Fruit fly (Drosophila melanogaster) whole organism, embryonic: Measurements from ENCODE around the gene Duox.

Experiments used
- Adf1 ChIP-seq: fragments of 200-800 bp; sonication (Bioruptor generic); IDR thresholded peaks from 2 replicates; pipeline ENCODE4 v1.3.6; 2022; ENCODE audit warnings: missing biosample characterization, missing genetic modification characterization
- CG10274 ChIP-seq: fragments of 200-800 bp; sonication (Bioruptor generic); optimal IDR thresholded peaks from 3 replicates; lab custom pipeline; 2017; ENCODE audit warnings: missing biosample characterization, mild to moderate bottlenecking, missing genetic modification characterization
- CG11696 ChIP-seq: fragments of 200-800 bp; sonication (Bioruptor generic); IDR thresholded peaks from 2 replicates; pipeline ENCODE4 v1.3.6; 2022; ENCODE audit warnings: missing biosample characterization, missing genetic modification characterization
- CG12071 ChIP-seq: fragments of 200-800 bp; sonication (Bioruptor generic); optimal IDR thresholded peaks from 3 replicates; lab custom pipeline; 2018; ENCODE audit warnings: missing biosample characterization, mild to moderate bottlenecking, missing genetic modification characterization
- CG17385 ChIP-seq: fragments of 200-800 bp; sonication (Bioruptor generic); optimal IDR thresholded peaks from 3 replicates; lab custom pipeline; 2018; ENCODE audit warnings: missing biosample characterization, mild to moderate bottlenecking, missing genetic modification characterization
- CG18599 ChIP-seq: fragments of 200-800 bp; sonication (Bioruptor generic); optimal IDR thresholded peaks from 3 replicates; lab custom pipeline; 2017; ENCODE audit warnings: missing biosample characterization, missing genetic modification characterization, mild to moderate bottlenecking, moderate library complexity, missing genetic modification reagents
- CG2875 ChIP-seq: fragments of 200-800 bp; sonication (Bioruptor generic); optimal IDR thresholded peaks from 2 replicates; lab custom pipeline; 2017; ENCODE audit warnings: missing biosample characterization, mild to moderate bottlenecking, missing genetic modification characterization, missing genetic modification reagents
- CG30403 ChIP-seq: fragments of 200-800 bp; sonication (Bioruptor generic); optimal IDR thresholded peaks from 3 replicates; lab custom pipeline; 2016; ENCODE audit warnings: missing biosample characterization, missing genetic modification characterization
- CG33557 ChIP-seq: fragments of 200-800 bp; sonication (Bioruptor generic); optimal IDR thresholded peaks from 2 replicates; lab custom pipeline; 2019; ENCODE audit warnings: missing biosample characterization, mild to moderate bottlenecking, missing genetic modification characterization, moderate library complexity
- CG34224 ChIP-seq: fragments of 200-800 bp; sonication (Bioruptor generic); IDR thresholded peaks from 3 replicates; pipeline ENCODE4 v1.3.6; 2022; ENCODE audit warnings: missing biosample characterization, missing genetic modification characterization; ENCODE audit not compliant: partially characterized antibody
- CG34376 ChIP-seq: fragments of 200-800 bp; sonication (Bioruptor generic); optimal IDR thresholded peaks from 2 replicates; lab custom pipeline; 2018; ENCODE audit warnings: missing biosample characterization, mild to moderate bottlenecking, missing genetic modification characterization
- CG3995 ChIP-seq: fragments of 200-800 bp; sonication (Bioruptor generic); optimal IDR thresholded peaks from 3 replicates; lab custom pipeline; 2016; ENCODE audit warnings: missing biosample characterization, missing genetic modification characterization
- CG4707 ChIP-seq: fragments of 200-800 bp; sonication (Bioruptor generic); optimal IDR thresholded peaks from 2 replicates; lab custom pipeline; 2018; ENCODE audit warnings: missing biosample characterization, mild to moderate bottlenecking, missing genetic modification characterization, moderate library complexity
- CG5245 ChIP-seq: fragments of 200-800 bp; sonication (Bioruptor generic); optimal IDR thresholded peaks from 3 replicates; lab custom pipeline; 2016; ENCODE audit warnings: missing biosample characterization, missing genetic modification characterization
- CG6813 ChIP-seq: fragments of 200-800 bp; sonication (Bioruptor generic); optimal IDR thresholded peaks from 2 replicates; lab custom pipeline; 2017; ENCODE audit warnings: missing biosample characterization, missing genetic modification characterization, mild to moderate bottlenecking, moderate library complexity, missing genetic modification reagents
- CG7745 ChIP-seq: fragments of 200-800 bp; sonication (Bioruptor generic); optimal IDR thresholded peaks from 2 replicates; lab custom pipeline; 2018; ENCODE audit warnings: missing biosample characterization, mild to moderate bottlenecking, missing genetic modification characterization, moderate library complexity
- CG8290 ChIP-seq, 3 experiments: fragments of 200-800 bp; sonication (Bioruptor generic); optimal IDR thresholded peaks; 2 replicates each; lab custom pipeline; 2016 to 2019; ENCODE audit warnings: missing biosample characterization in 3 of 3, missing genetic modification characterization in 3 of 3, mild to moderate bottlenecking in 2 of 3, moderate library complexity in 1 of 3
- CG8388 ChIP-seq: fragments of 200-800 bp; sonication (Bioruptor generic); optimal IDR thresholded peaks from 2 replicates; lab custom pipeline; 2019; ENCODE audit warnings: missing biosample characterization, mild to moderate bottlenecking, missing genetic modification characterization, moderate library complexity
- CG9817 ChIP-seq: fragments of 200-800 bp; sonication (Bioruptor generic); optimal IDR thresholded peaks from 2 replicates; lab custom pipeline; 2018; ENCODE audit warnings: missing biosample characterization, mild to moderate bottlenecking, missing genetic modification characterization, moderate library complexity
- CTCF ChIP-seq: fragments of 200-800 bp; sonication (Bioruptor generic); optimal IDR thresholded peaks from 2 replicates; lab custom pipeline; 2017; ENCODE audit warnings: missing biosample characterization, mild to moderate bottlenecking, missing genetic modification characterization, moderate library complexity
- D19A ChIP-seq: fragments of 200-800 bp; optimal IDR thresholded peaks from 3 replicates; lab custom pipeline; 2019; ENCODE audit warnings: missing biosample characterization, mild to moderate bottlenecking, missing genetic modification characterization, moderate library complexity
- Dbx ChIP-seq: fragments of 200-800 bp; sonication (Bioruptor generic); IDR thresholded peaks from 3 replicates; pipeline ENCODE4 v1.3.6; 2022; ENCODE audit warnings: missing biosample characterization, missing genetic modification characterization
- Dfd ChIP-seq, 2 experiments: fragments of >200 bp; optimal IDR thresholded peaks; 2 replicates each; lab custom pipeline; 2017; ENCODE audit warnings: missing biosample characterization in 2 of 2, missing genetic modification characterization in 2 of 2
- Dref ChIP-seq: fragments of 200-800 bp; sonication (Bioruptor generic); IDR thresholded peaks from 2 replicates; pipeline ENCODE4 v1.3.6; 2022; ENCODE audit warnings: missing biosample characterization, missing genetic modification characterization
- Hr3 ChIP-seq: fragments of 200-800 bp; sonication (Bioruptor generic); optimal IDR thresholded peaks from 3 replicates; lab custom pipeline; 2016; ENCODE audit warnings: missing biosample characterization, missing genetic modification characterization
- Jarid2 ChIP-seq: fragments of 200-800 bp; sonication (Bioruptor generic); optimal IDR thresholded peaks from 3 replicates; lab custom pipeline; 2017; ENCODE audit warnings: mild to moderate bottlenecking, missing biosample characterization, missing genetic modification reagents, missing genetic modification characterization
- Lhr ChIP-seq: fragments of 200-800 bp; sonication (Bioruptor generic); optimal IDR thresholded peaks from 3 replicates; lab custom pipeline; 2017; ENCODE audit warnings: mild to moderate bottlenecking, missing biosample characterization, missing genetic modification reagents, missing genetic modification characterization
- Lpt ChIP-seq: fragments of >200 bp; optimal IDR thresholded peaks from 2 replicates; lab custom pipeline; 2018; ENCODE audit warnings: missing biosample characterization, missing genetic modification characterization
- Med ChIP-seq: fragments of 200-800 bp; sonication (Bioruptor generic); peaks from one replicate; lab custom pipeline; 2016; ENCODE audit warnings: missing biosample characterization, missing genetic modification characterization, mild to moderate bottlenecking, inconsistent platforms, moderate library complexity
- Neu2 ChIP-seq: fragments of 200-800 bp; sonication (Bioruptor generic); optimal IDR thresholded peaks from 3 replicates; lab custom pipeline; 2016; ENCODE audit warnings: missing biosample characterization, missing genetic modification characterization, borderline replicate concordance
- Six4 ChIP-seq: fragments of 200-800 bp; sonication (Bioruptor generic); optimal IDR thresholded peaks from 2 replicates; lab custom pipeline; 2016; ENCODE audit warnings: missing biosample characterization, missing genetic modification characterization
- Ssrp ChIP-seq: fragments of 200-800 bp; sonication (Bioruptor generic); optimal IDR thresholded peaks from 2 replicates; lab custom pipeline; 2018; ENCODE audit warnings: missing biosample characterization, mild to moderate bottlenecking, missing genetic modification characterization, moderate library complexity
- Trl ChIP-seq, 3 experiments: fragments of >200 bp in 2 of 3; fragments of 200-800 bp in 1 of 3; sonication (Bioruptor generic) in 1 of 3; optimal IDR thresholded peaks; 2 replicates in 1 of 3; 3 replicates in 2 of 3; lab custom pipeline; 2016 to 2017; ENCODE audit warnings: missing biosample characterization in 1 of 3, missing genetic modification characterization in 1 of 3
- Xrp1 ChIP-seq: fragments of 200-800 bp; sonication (Bioruptor generic); IDR thresholded peaks from 2 replicates; pipeline ENCODE4 v1.3.6; 2022; ENCODE audit warnings: missing biosample characterization, missing genetic modification characterization
- ci ChIP-seq: fragments of 200-800 bp; sonication (Bioruptor generic); IDR thresholded peaks from 3 replicates; pipeline ENCODE4 v1.3.6; 2022; ENCODE audit warnings: missing biosample characterization, missing genetic modification characterization
- grn ChIP-seq: fragments of 200-800 bp; sonication (Bioruptor generic); optimal IDR thresholded peaks from 3 replicates; lab custom pipeline; 2017; ENCODE audit warnings: missing biosample characterization, missing genetic modification characterization
- gsb ChIP-seq: fragments of 200-800 bp; sonication (Bioruptor generic); IDR thresholded peaks from 2 replicates; pipeline ENCODE4 v1.3.6; 2022; ENCODE audit warnings: missing biosample characterization, missing genetic modification characterization
- jumu ChIP-seq: fragments of 200-800 bp; sonication (Bioruptor generic); optimal IDR thresholded peaks from 3 replicates; lab custom pipeline; 2016; ENCODE audit warnings: missing biosample characterization, missing genetic modification characterization
- lab ChIP-seq: fragments of 200-800 bp; sonication (Bioruptor generic); optimal IDR thresholded peaks from 3 replicates; lab custom pipeline; 2017; ENCODE audit warnings: missing biosample characterization, missing genetic modification characterization, mild to moderate bottlenecking, moderate library complexity, missing genetic modification reagents
- lov ChIP-seq, 2 experiments: fragments of 200-800 bp in 1 of 2; fragments of >200 bp in 1 of 2; sonication (Bioruptor generic) in 1 of 2; IDR thresholded peaks in 1 of 2; optimal IDR thresholded peaks in 1 of 2; 2 replicates in 1 of 2; 3 replicates in 1 of 2; pipeline versions ENCODE4 v1.3.6 to Lab custom; 2017 to 2022; ENCODE audit warnings: missing biosample characterization in 1 of 2, missing genetic modification characterization in 1 of 2
- mam ChIP-seq: fragments of 200-800 bp; sonication (Bioruptor generic); optimal IDR thresholded peaks from 3 replicates; lab custom pipeline; 2016; ENCODE audit warnings: missing biosample characterization, missing genetic modification characterization
- nerfin-2 ChIP-seq: fragments of 200-800 bp; sonication (Bioruptor generic); IDR thresholded peaks from 2 replicates; pipeline ENCODE4 v1.3.6; 2022; ENCODE audit warnings: missing biosample characterization, missing genetic modification characterization; ENCODE audit not compliant: partially characterized antibody
- phol ChIP-seq: fragments of 200-800 bp; sonication (Bioruptor generic); optimal IDR thresholded peaks from 3 replicates; lab custom pipeline; 2018; ENCODE audit warnings: missing biosample characterization, mild to moderate bottlenecking, missing genetic modification characterization, moderate library complexity
- pita ChIP-seq: fragments of 200-800 bp; sonication (Bioruptor generic); optimal IDR thresholded peaks from 2 replicates; lab custom pipeline; 2017; ENCODE audit warnings: missing biosample characterization, mild to moderate bottlenecking, missing genetic modification characterization
- psq ChIP-seq: fragments of 200-800 bp; sonication (Bioruptor generic); optimal IDR thresholded peaks from 2 replicates; lab custom pipeline; 2017; ENCODE audit warnings: missing biosample characterization, missing genetic modification characterization
- sd ChIP-seq: fragments of 200-800 bp; sonication (Bioruptor generic); optimal IDR thresholded peaks from 3 replicates; lab custom pipeline; 2018; ENCODE audit warnings: missing biosample characterization, mild to moderate bottlenecking, missing genetic modification characterization, moderate library complexity
- sens ChIP-seq: fragments of 200-800 bp; sonication (Bioruptor generic); peaks from one replicate; lab custom pipeline; 2016; ENCODE audit warnings: missing biosample characterization, missing genetic modification characterization
- zfh2 ChIP-seq: fragments of 200-800 bp; sonication (Bioruptor generic); optimal IDR thresholded peaks from 2 replicates; lab custom pipeline; 2016; ENCODE audit warnings: missing biosample characterization, missing genetic modification characterization

The Duox gene

dm6 chr2L:2861140-2861884 is 31.3 kb upstream of the Duox start (continued):
- TF ChIP-seq lov (optimal IDR thresholded peaks at IDR 0.05; lab: Kevin White, UChicago) (no peak), lov (GFP tag; IDR thresholded peaks at IDR 0.05; lab: Robert Waterston, UW) (no peak), lab (GFP tag; lab: Kevin White, UChicago) (peak; percentile 64), CG5245 (GFP tag; lab: Kevin White, UChicago) (no peak), CG33557 (GFP tag; lab: Kevin White, UChicago) (peak; percentile 15), Jarid2 (GFP tag; lab: Kevin White, UChicago) (no peak), sd (peak; percentile 15), sens (GFP tag; lab: Kevin White, UChicago) (peak; percentile 71), Dfd (GFP tag; optimal IDR thresholded peaks at IDR 0.05; lab: Kevin White, UChicago) (no peak), CG6813 (GFP tag; lab: Kevin White, UChicago) (peak; percentile 64), CG9817 (no peak), Ssrp (no peak), jumu (GFP tag; lab: Kevin White, UChicago) (no peak), CTCF (GFP tag; lab: Kevin White, UChicago) (no peak), gsb (GFP tag; lab: Robert Waterston, UW) (no peak), grn (GFP tag; lab: Kevin White, UChicago) (peak; percentile 32), CG7745 (peak; percentile 46), CG17385 (GFP tag; lab: Kevin White, UChicago) (peak; percentile 7), CG30403 (no peak), Med (GFP tag; lab: Kevin White, UChicago) (peak; percentile 81), Dbx (GFP tag; lab: Robert Waterston, UW) (peak; percentile 7; the same call in 1 of the 3 replicates), phol (tag; lab: Kevin White, UChicago) (no peak), Six4 (GFP tag; lab: Kevin White, UChicago) (no peak), CG12071 (GFP tag; lab: Kevin White, UChicago) (peak; percentile 50), Neu2 (GFP tag; lab: Kevin White, UChicago) (no peak), D19A (tag; lab: Kevin White, UChicago) (no peak), CG4707 (GFP tag; lab: Kevin White, UChicago) (peak; percentile 43), CG11696 (GFP tag; lab: Robert Waterston, UW) (no peak), CG3995 (GFP tag; lab: Kevin White, UChicago) (no peak), zfh2 (GFP tag; lab: Kevin White, UChicago) (no peak), CG8388 (GFP tag; lab: Kevin White, UChicago) (no peak), Adf1 (peak; percentile 18; the same call in 1 of the 2 replicates), CG10274 (GFP tag; lab: Kevin White, UChicago) (no peak), Dref (GFP tag; lab: Robert Waterston, UW) (no peak), CG8290 (GFP tag; optimal IDR thresholded peaks at IDR 0.05; lab: Kevin White, UChicago) (peak; percentile 49), CG8290 (tag; optimal IDR thresholded peaks at IDR 0.05; lab: Kevin White, UChicago) (peak; percentile 7 to 9), Hr3 (no peak), Trl (optimal IDR thresholded peaks at IDR 0.05; lab: Kevin White, UChicago) (peak; percentile 32 to 36), Trl (GFP tag; optimal IDR thresholded peaks at IDR 0.05; lab: Kevin White, UChicago) (no peak), CG34376 (GFP tag; lab: Kevin White, UChicago) (peak; percentile 38), nerfin-2 (GFP tag; lab: Robert Waterston, UW) (no peak), ci (GFP tag; lab: Robert Waterston, UW) (peak; percentile 77), CG2875 (GFP tag; lab: Kevin White, UChicago) (no peak), Lpt (GFP tag; lab: Kevin White, UChicago) (no peak), pita (no peak), Lhr (no peak), CG18599 (GFP tag; lab: Kevin White, UChicago) (peak; percentile 25), mam (GFP tag; lab: Kevin White, UChicago) (no peak), Xrp1 (peak; percentile 39; the same call in 1 of the 2 replicates), CG34224 (peak; percentile 21; the same call in 1 of the 3 replicates), psq (GFP tag; lab: Kevin White, UChicago) (no peak)
